Worm (Caenorhabditis elegans) whole organism, young adult: Measurements from ENCODE around the gene F38A6.5.

Experiments
- B0035.1 ChIP-seq: sonication (generic microtip); optimal IDR thresholded peaks from 2 replicates; lab custom pipeline; 2016; ENCODE audit warnings: missing genetic modification characterization, mild to moderate bottlenecking, missing compliant biosample characterization, missing genotype, missing genetic modification reagents
- B0261.1 ChIP-seq: sonication (generic microtip); optimal IDR thresholded peaks from 2 replicates; lab custom pipeline; 2016; ENCODE audit warnings: mild to moderate bottlenecking, missing genetic modification characterization, moderate library complexity, missing compliant biosample characterization
- B0336.3 ChIP-seq: fragments of 200-800 bp; sonication (Bioruptor generic); IDR thresholded peaks from 2 replicates; pipeline ENCODE4 v1.3.6; 2022; ENCODE audit warnings: missing genetic modification characterization, missing compliant biosample characterization
- C06A6.2 ChIP-seq: fragments of 200-800 bp; sonication (Bioruptor generic); conservative IDR thresholded peaks from 2 replicates; pipeline ENCODE4 v1.3.6; 2022; ENCODE audit warnings: missing genetic modification characterization, missing compliant biosample characterization
- D2030.7 ChIP-seq: fragments of 200-800 bp; sonication (Bioruptor generic); IDR thresholded peaks from 2 replicates; pipeline ENCODE4 v1.3.6; 2022; ENCODE audit warnings: missing genetic modification reagents, missing genetic modification characterization, missing compliant biosample characterization
- F10E7.11 ChIP-seq: sonication (generic microtip); optimal IDR thresholded peaks from 2 replicates; lab custom pipeline; 2017; ENCODE audit warnings: mild to moderate bottlenecking, missing genetic modification characterization, moderate library complexity, missing compliant biosample characterization
- F23B12.7 ChIP-seq: sonication (generic microtip); optimal IDR thresholded peaks from 2 replicates; lab custom pipeline; 2017; ENCODE audit warnings: missing genetic modification characterization, mild to moderate bottlenecking, missing compliant biosample characterization, antibody characterized with exemption, moderate library complexity; ENCODE audit not compliant: insufficient read depth
- F37B4.10 ChIP-seq: fragments of 200-800 bp; sonication (Bioruptor generic); IDR thresholded peaks from 2 replicates; pipeline ENCODE4 v1.3.6; 2022; ENCODE audit warnings: missing genetic modification characterization, missing compliant biosample characterization
- F39B2.1 ChIP-seq: fragments of 200-800 bp; sonication (Bioruptor generic); IDR thresholded peaks from 2 replicates; pipeline ENCODE4 v1.3.6; 2022; ENCODE audit warnings: missing genetic modification reagents, missing genetic modification characterization, missing compliant biosample characterization
- F52B5.7 ChIP-seq: sonication (generic microtip); optimal IDR thresholded peaks from 2 replicates; lab custom pipeline; 2016; ENCODE audit warnings: mild to moderate bottlenecking, missing genetic modification characterization, missing compliant biosample characterization
- F55B11.4 ChIP-seq: sonication (generic microtip); optimal IDR thresholded peaks from 2 replicates; lab custom pipeline; 2016; ENCODE audit warnings: missing compliant biosample characterization, missing genetic modification characterization, borderline replicate concordance; ENCODE audit not compliant: insufficient read depth
- Y56A3A.18 ChIP-seq: fragments of 200-800 bp; sonication (Bioruptor generic); IDR thresholded peaks from 2 replicates; pipeline ENCODE4 v1.3.6; 2022; ENCODE audit warnings: missing genetic modification reagents, missing genetic modification characterization, missing compliant biosample characterization
- aptf-3 ChIP-seq: fragments of 200-800 bp; sonication (Bioruptor generic); IDR thresholded peaks from 2 replicates; pipeline ENCODE4 v1.3.6; 2022; ENCODE audit warnings: missing genetic modification characterization, missing compliant biosample characterization
- attf-3 ChIP-seq: fragments of 200-800 bp; sonication (Bioruptor generic); conservative IDR thresholded peaks from 2 replicates; pipeline ENCODE4 v1.3.6; 2022; ENCODE audit warnings: missing genetic modification reagents, missing genetic modification characterization, missing compliant biosample characterization
- attf-6 ChIP-seq: fragments of 200-800 bp; sonication (Bioruptor generic); IDR thresholded peaks from 2 replicates; pipeline ENCODE4 v1.3.6; 2022; ENCODE audit warnings: missing genetic modification reagents, missing genetic modification characterization, missing compliant biosample characterization
- cebp-2 ChIP-seq: fragments of 200-800 bp; sonication (Bioruptor generic); IDR thresholded peaks from 2 replicates; pipeline ENCODE4 v1.3.6; 2022; ENCODE audit warnings: missing genetic modification characterization, missing compliant biosample characterization
- ceh-40 ChIP-seq: fragments of 200-800 bp; sonication (Bioruptor generic); IDR thresholded peaks from 2 replicates; pipeline ENCODE4 v1.3.6; 2022; ENCODE audit warnings: missing genetic modification characterization, missing compliant biosample characterization
- ceh-79 ChIP-seq: sonication (generic microtip); optimal IDR thresholded peaks from 2 replicates; lab custom pipeline; 2017; ENCODE audit warnings: mild to moderate bottlenecking, missing genetic modification characterization, missing compliant biosample characterization
- chd-7 ChIP-seq: sonication (generic microtip); optimal IDR thresholded peaks from 2 replicates; lab custom pipeline; 2016; ENCODE audit warnings: mild to moderate bottlenecking, missing genetic modification characterization, moderate library complexity, missing compliant biosample characterization
- dox-1 ChIP-seq: fragments of 200-800 bp; sonication (Bioruptor generic); IDR thresholded peaks from 2 replicates; pipeline ENCODE4 v1.3.6; 2022; ENCODE audit warnings: missing genetic modification reagents, missing genetic modification characterization, missing compliant biosample characterization
- dpff-1 ChIP-seq: sonication (generic microtip); optimal IDR thresholded peaks from 2 replicates; lab custom pipeline; 2017; ENCODE audit warnings: mild to moderate bottlenecking, missing genetic modification characterization, missing compliant biosample characterization
- dpl-1 ChIP-seq: fragments of 150-350 bp; optimal IDR thresholded peaks from 2 replicates; lab custom pipeline; 2014; ENCODE audit warnings: missing biosample characterization, missing genetic modification reagents, missing genetic modification characterization
- egl-44 ChIP-seq: fragments of 200-800 bp; sonication (Bioruptor generic); IDR thresholded peaks from 2 replicates; pipeline ENCODE4 v1.3.6; 2022; ENCODE audit warnings: missing genetic modification reagents, missing genetic modification characterization, missing compliant biosample characterization
- fkh-3 ChIP-seq: sonication (generic microtip); optimal IDR thresholded peaks from 2 replicates; lab custom pipeline; 2016; ENCODE audit warnings: mild to moderate bottlenecking, missing genetic modification characterization, missing compliant biosample characterization
- hlh-26 ChIP-seq: fragments of 200-800 bp; sonication (Bioruptor generic); conservative IDR thresholded peaks from 2 replicates; pipeline ENCODE4 v1.3.6; 2022; ENCODE audit warnings: missing genetic modification reagents, missing genetic modification characterization, missing compliant biosample characterization
- hmg-1.2 ChIP-seq: fragments of 200-800 bp; sonication (Bioruptor generic); IDR thresholded peaks from 2 replicates; pipeline ENCODE4 v1.3.6; 2022; ENCODE audit warnings: missing genetic modification reagents, missing genetic modification characterization, missing compliant biosample characterization
- let-526 ChIP-seq: fragments of 200-800 bp; sonication (Bioruptor generic); IDR thresholded peaks from 2 replicates; pipeline ENCODE4 v1.3.6; 2022; ENCODE audit warnings: missing genetic modification reagents, missing genetic modification characterization, missing compliant biosample characterization
- lin-40 ChIP-seq: sonication (generic microtip); optimal IDR thresholded peaks from 2 replicates; lab custom pipeline; 2016; ENCODE audit warnings: missing genetic modification characterization, mild to moderate bottlenecking, missing compliant biosample characterization, missing genotype, missing genetic modification reagents
- madf-6 ChIP-seq: fragments of 200-800 bp; sonication (Bioruptor generic); IDR thresholded peaks from 2 replicates; pipeline ENCODE4 v1.3.6; 2022; ENCODE audit warnings: missing genetic modification reagents, missing genetic modification characterization, missing compliant biosample characterization
- nfya-2 ChIP-seq: fragments of 200-800 bp; sonication (Bioruptor generic); IDR thresholded peaks from 2 replicates; pipeline ENCODE4 v1.3.6; 2022; ENCODE audit warnings: missing genetic modification reagents, missing genetic modification characterization, missing compliant biosample characterization
- nhr-120 ChIP-seq: fragments of 200-800 bp; sonication (Bioruptor generic); IDR thresholded peaks from 2 replicates; pipeline ENCODE4 v1.3.6; 2022; ENCODE audit warnings: missing genetic modification characterization, missing compliant biosample characterization
- nhr-179 ChIP-seq: sonication (generic microtip); optimal IDR thresholded peaks from 2 replicates; lab custom pipeline; 2016; ENCODE audit warnings: mild to moderate bottlenecking, missing genetic modification characterization, missing compliant biosample characterization
- rec-8 ChIP-seq, 2 experiments: sonication (generic microtip); optimal IDR thresholded peaks; 2 replicates each; lab custom pipeline; 2016; ENCODE audit warnings: mild to moderate bottlenecking in 2 of 2, missing genetic modification characterization in 2 of 2, missing genetic modification reagents in 2 of 2, missing genotype in 2 of 2, missing biosample characterization in 1 of 2, missing compliant biosample characterization in 1 of 2, moderate library complexity in 1 of 2
- rpc-1 ChIP-seq, 2 experiments: fragments of 150-350 bp in 1 of 2; sonication (generic microtip) in 1 of 2; optimal IDR thresholded peaks; 2 replicates each; lab custom pipeline; 2014 to 2018; ENCODE audit warnings: missing biosample characterization in 1 of 2, missing genetic modification characterization in 1 of 2, missing genetic modification reagents in 1 of 2, missing genotype in 1 of 2
- snpc-1.1 ChIP-seq: sonication (generic microtip); optimal IDR thresholded peaks from 2 replicates; lab custom pipeline; 2017; ENCODE audit warnings: missing genetic modification characterization, mild to moderate bottlenecking, missing compliant biosample characterization, antibody characterized with exemption, moderate library complexity, missing genotype, missing genetic modification reagents; ENCODE audit not compliant: insufficient read depth
- snpc-4 ChIP-seq, 5 experiments: fragments of 150-350 bp in 1 of 5; sonication (generic microtip) in 4 of 5; optimal IDR thresholded peaks; 2 replicates each; lab custom pipeline; 2014 to 2018; ENCODE audit warnings: missing genetic modification characterization in 5 of 5, missing biosample characterization in 3 of 5, antibody characterized with exemption in 2 of 5, mild to moderate bottlenecking in 2 of 5, missing compliant biosample characterization in 2 of 5, missing genotype in 2 of 5, moderate library complexity in 2 of 5, missing genetic modification reagents in 1 of 5
- somi-1 ChIP-seq: fragments of 200-800 bp; sonication (Bioruptor generic); optimal IDR thresholded peaks from 2 replicates; lab custom pipeline; 2018; ENCODE audit warnings: mild to moderate bottlenecking, missing genetic modification characterization, missing compliant biosample characterization
- tbp1 ChIP-seq: fragments of 200-800 bp; sonication (Bioruptor generic); optimal IDR thresholded peaks from 2 replicates; lab custom pipeline; 2018; ENCODE audit warnings: mild to moderate bottlenecking, missing genetic modification characterization, missing compliant biosample characterization
- tbx-9 ChIP-seq: sonication (generic microtip); optimal IDR thresholded peaks from 2 replicates; lab custom pipeline; 2016; ENCODE audit warnings: borderline replicate concordance, missing genetic modification characterization, inconsistent platforms, missing compliant biosample characterization
- ztf-18 ChIP-seq: sonication (generic microtip); optimal IDR thresholded peaks from 2 replicates; lab custom pipeline; 2016; ENCODE audit warnings: missing genotype, mild to moderate bottlenecking, missing genetic modification characterization, missing compliant biosample characterization
- ztf-25 ChIP-seq: fragments of 200-800 bp; sonication (Bioruptor generic); IDR thresholded peaks from 2 replicates; pipeline ENCODE4 v1.3.6; 2022; ENCODE audit warnings: missing genetic modification reagents, missing genetic modification characterization, missing compliant biosample characterization
- ztf-26 ChIP-seq: sonication (generic microtip); optimal IDR thresholded peaks from 2 replicates; lab custom pipeline; 2017; ENCODE audit warnings: missing genetic modification characterization, missing compliant biosample characterization
- ztf-28 ChIP-seq: fragments of 200-800 bp; sonication (Bioruptor generic); IDR thresholded peaks from 2 replicates; pipeline ENCODE4 v1.3.6; 2022; ENCODE audit warnings: missing genetic modification reagents, missing genetic modification characterization, missing compliant biosample characterization

Gene F38A6.5

DNA sequence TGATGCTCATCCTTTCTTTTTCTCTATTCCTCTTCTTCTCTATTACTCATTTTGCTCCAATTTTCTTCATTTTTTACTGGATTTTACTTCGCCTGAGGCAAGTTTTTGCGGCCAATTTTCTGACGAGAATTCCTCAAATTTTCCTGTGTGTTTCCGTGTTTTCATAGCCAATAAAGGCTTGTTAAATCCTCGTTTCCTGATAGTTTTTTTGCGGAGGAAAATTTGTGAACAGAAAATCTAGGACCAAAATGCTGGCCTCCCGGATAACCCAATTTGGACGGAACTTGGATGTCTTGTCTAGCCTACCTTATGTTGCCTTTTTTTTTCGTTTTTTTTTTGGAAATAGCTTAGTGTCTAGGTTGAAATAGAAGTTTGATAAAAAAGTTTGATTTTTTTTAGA is 40.1 kb upstream of the F38A6.5 start:
- TF ChIP-seq ceh-79 (no peak), B0035.1 (tag; lab: Kevin White, UChicago) (no peak), lin-40 (no peak), Y56A3A.18 (no peak), fkh-3 (tag; lab: Kevin White, UChicago) (no peak), B0261.1 (tag; lab: Kevin White, UChicago) (no peak), dpl-1 (GFP tag; lab: Kevin White, UChicago) (no peak), somi-1 (GFP tag; lab: Kevin White, UChicago) (no peak), ztf-25 (no peak), C06A6.2 (GFP tag; lab: Robert Waterston, UW) (no peak), F39B2.1 (GFP tag; lab: Robert Waterston, UW) (no peak), F23B12.7 (no peak), hlh-26 (GFP tag; lab: Robert Waterston, UW) (no peak), rec-8 (tag; optimal IDR thresholded peaks at IDR 0.05; lab: Kevin White, UChicago) (no peak), chd-7 (tag; lab: Kevin White, UChicago) (no peak), dpff-1 (tag; lab: Kevin White, UChicago) (no peak), rpc-1 (optimal IDR thresholded peaks at IDR 0.05; lab: Kevin White, UChicago) (no peak), rpc-1 (tag; optimal IDR thresholded peaks at IDR 0.05; lab: Kevin White, UChicago) (no peak)

- TF ChIP-seq dox-1 (GFP tag; lab: Robert Waterston, UW) (no peak), attf-3 (GFP tag; lab: Robert Waterston, UW) (no peak), F55B11.4 (tag; lab: Kevin White, UChicago) (no peak), tbx-9 (no peak), ztf-18 (no peak), dpl-1 (GFP tag; lab: Kevin White, UChicago) (no peak), nhr-179 (tag; lab: Kevin White, UChicago) (no peak), egl-44 (GFP tag; lab: Robert Waterston, UW) (no peak), F10E7.11 (no peak), ztf-26 (tag; lab: Kevin White, UChicago) (no peak), dpff-1 (tag; lab: Kevin White, UChicago) (no peak)
- TF ChIP-seq, all 124 proteins: peak for 0
These were observed 33.5 kb upstream of the F38A6.5 start, which contains the start of gene Y44A6D.6 for ce11 chrV:20807038-20807437. Y44A6D.6 (plus strand) TSS chrV:20807338.

DNA sequence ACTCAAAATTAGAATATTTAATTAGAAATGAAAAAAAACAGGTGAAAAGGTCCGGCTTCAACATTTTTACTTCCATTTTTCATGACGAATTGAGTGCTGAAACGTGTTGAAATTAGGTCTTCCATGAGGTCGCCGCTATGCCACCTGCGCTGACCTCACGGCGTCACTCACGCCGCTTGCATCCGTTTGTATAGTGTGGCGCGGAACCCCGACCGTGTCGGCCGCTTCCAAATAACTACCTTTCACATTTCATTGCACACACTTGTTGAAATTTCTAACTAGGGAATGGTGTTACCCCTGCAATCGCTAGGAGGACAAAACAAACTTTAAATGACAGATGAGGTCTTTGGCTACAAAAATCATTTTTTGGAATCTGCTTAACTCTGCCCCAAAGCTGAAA is 29.9 kb upstream of the F38A6.5 start:
- TF ChIP-seq snpc-4 (GFP tag; optimal IDR thresholded peaks at IDR 0.05; lab: Kevin White, UChicago) (peak; percentile 65), snpc-4 (tag; optimal IDR thresholded peaks at IDR 0.05; lab: Kevin White, UChicago) (peak; percentile 76 to 96 (median 89)), snpc-1.1 (tag; lab: Kevin White, UChicago) (peak; percentile 81), ztf-28 (GFP tag; lab: Robert Waterston, UW) (0 out of 2 replicates have a peak, but pooled peaks have one; percentile 52), D2030.7 (GFP tag; lab: Robert Waterston, UW) (0 out of 2 replicates have a peak, but pooled peaks have one; percentile 39), hmg-1.2 (GFP tag; lab: Robert Waterston, UW) (peak; percentile 78), tbp1 (GFP tag; lab: Kevin White, UChicago) (peak; percentile 43)

DNA sequence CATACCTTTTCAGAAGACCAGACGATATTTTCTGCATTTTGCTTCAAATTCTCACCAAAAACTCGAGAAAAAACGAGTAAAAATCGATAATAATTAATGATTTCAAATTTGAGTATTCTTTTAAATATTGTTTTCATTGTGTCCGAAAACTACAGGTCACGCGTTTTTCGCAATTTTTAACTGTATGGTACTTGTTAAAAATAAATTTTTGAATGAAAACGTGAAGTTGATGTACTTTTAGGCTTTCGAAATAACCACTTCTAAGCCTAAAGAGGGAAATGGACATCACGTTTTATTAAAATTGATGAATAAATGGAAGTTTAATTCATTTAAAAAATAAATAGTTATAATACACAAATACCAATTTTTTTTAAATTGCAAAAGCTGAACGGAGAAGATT is 29.4 kb upstream of the F38A6.5 start, which contains the start of gene Y44A6D.5:
Gene Y44A6D.5, minus strand, starts transcription at position 101 of the 400 bp plus-strand sequence.
- TF ChIP-seq ztf-26 (tag; lab: Kevin White, UChicago) (no peak), aptf-3 (no peak), B0336.3 (no peak), let-526 (GFP tag; lab: Robert Waterston, UW) (no peak), F37B4.10 (GFP tag; lab: Robert Waterston, UW) (no peak), D2030.7 (GFP tag; lab: Robert Waterston, UW) (no peak), snpc-4 (GFP tag; optimal IDR thresholded peaks at IDR 0.05; lab: Kevin White, UChicago) (no peak), snpc-4 (tag; optimal IDR thresholded peaks at IDR 0.05; lab: Kevin White, UChicago) (no peak), attf-3 (GFP tag; lab: Robert Waterston, UW) (no peak), nhr-120 (GFP tag; lab: Robert Waterston, UW) (no peak), madf-6 (GFP tag; lab: Robert Waterston, UW) (no peak), cebp-2 (GFP tag; lab: Robert Waterston, UW) (no peak), F52B5.7 (tag; lab: Kevin White, UChicago) (no peak), ceh-79 (no peak), nfya-2 (no peak), ceh-40 (GFP tag; lab: Robert Waterston, UW) (no peak), attf-6 (GFP tag; lab: Robert Waterston, UW) (no peak)
